Worm (Caenorhabditis elegans) whole organism, L3 larva: Measurements from ENCODE around the gene Y62E10A.3.

ENCODE experiments used
- R02D3.7 ChIP-seq: fragments of 150-350 bp; optimal IDR thresholded peaks from 2 replicates; lab custom pipeline; 2014; ENCODE audit warnings: missing biosample characterization, missing genetic modification characterization
- hmg-11 ChIP-seq: sonication (generic microtip); optimal IDR thresholded peaks from 2 replicates; lab custom pipeline; 2016; ENCODE audit warnings: missing genetic modification characterization, missing compliant biosample characterization
- jun-1 ChIP-seq: fragments of 150-350 bp; optimal IDR thresholded peaks from 2 replicates; lab custom pipeline; 2014; ENCODE audit warnings: missing biosample characterization, missing genetic modification reagents, missing genetic modification characterization
- lin-39 ChIP-seq: fragments of 150-350 bp; optimal IDR thresholded peaks from 2 replicates; lab custom pipeline; 2018; ENCODE audit warnings: missing biosample characterization, missing genetic modification reagents, missing genetic modification characterization
- nhr-28 ChIP-seq: fragments of 150-350 bp; optimal IDR thresholded peaks from 2 replicates; lab custom pipeline; 2014; ENCODE audit warnings: missing biosample characterization, missing genetic modification characterization

DNA sequence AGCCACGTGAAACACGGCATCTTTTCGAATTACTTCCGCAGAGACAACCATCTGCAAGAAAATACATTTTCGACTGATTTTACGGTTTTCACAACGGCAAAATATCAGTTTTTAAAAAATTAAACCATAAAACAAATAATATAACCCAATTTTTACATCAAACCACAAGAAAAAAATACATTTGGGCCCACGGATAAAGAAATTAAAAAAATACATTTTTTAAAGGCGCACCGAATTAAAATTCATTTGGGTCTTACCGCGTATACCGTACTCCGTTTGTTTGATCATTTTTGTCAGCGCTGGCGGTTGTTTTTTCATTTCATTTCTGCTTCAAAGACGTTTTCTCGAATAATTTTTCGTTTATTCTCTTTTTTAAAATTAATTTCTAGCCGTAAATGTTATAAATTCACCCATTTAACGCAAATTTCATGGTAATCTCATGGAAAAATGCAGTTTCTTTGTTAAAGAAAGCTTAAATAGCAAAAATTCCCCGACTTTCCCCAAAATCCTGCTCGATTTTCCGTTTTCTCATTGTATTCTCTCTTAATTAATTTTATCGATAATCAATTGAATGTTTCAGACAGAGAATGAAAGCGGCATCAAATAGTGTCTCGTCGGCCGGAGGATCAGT lies 6.8 kb downstream of the Y62E10A.3 start, which contains the start of the genes rec-8 and mex-5:
- TF ChIP-seq nhr-28 (tag; lab: Kevin White, UChicago) = no peak
- TF ChIP-seq jun-1 (tag; lab: Kevin White, UChicago) = no peak
- TF ChIP-seq lin-39 = no peak
- no peak for TF ChIP-seq R02D3.7 (tag; lab: Kevin White, UChicago)
- TF ChIP-seq hmg-11 = no peak
